Worm (Caenorhabditis elegans) whole organism, L4/young adult: ENCODE data around the gene C08F11.3.

Source experiments
- W03F9.2 ChIP-seq: fragments of 150-350 bp; optimal IDR thresholded peaks from 2 replicates; lab custom pipeline; 2014; ENCODE audit warnings: missing biosample characterization, missing genetic modification characterization
- him-1 ChIP-seq: sonication (generic microtip); optimal IDR thresholded peaks from 2 replicates; lab custom pipeline; 2016; ENCODE audit warnings: missing genotype, missing genetic modification reagents, missing genetic modification characterization, missing compliant biosample characterization

ce11 chrIV:13649126-13649525 is 29.8 kb downstream of the C08F11.3 start, which contains the start of gene C08F11.10:
- TF ChIP-seq him-1 (no peak), W03F9.2 (no peak)
